Worm (Caenorhabditis elegans) whole organism, late embryonic: ENCODE measurements around the gene F59B10.2.

Experiments used
- C38D4.7 ChIP-seq: fragments of 200-800 bp; sonication (Bioruptor generic); optimal IDR thresholded peaks from 2 replicates; lab custom pipeline; 2018; ENCODE audit warnings: mild to moderate bottlenecking, missing genetic modification characterization, moderate library complexity, missing compliant biosample characterization
- ahr-1 ChIP-seq: sonication (generic microtip); optimal IDR thresholded peaks from 2 replicates; lab custom pipeline; 2016; ENCODE audit warnings: missing genetic modification characterization, missing compliant biosample characterization
- ceh-14 ChIP-seq: sonication (generic microtip); optimal IDR thresholded peaks from 2 replicates; lab custom pipeline; 2016; ENCODE audit warnings: missing genotype, missing genetic modification characterization, missing compliant biosample characterization
- ceh-19 ChIP-seq: fragments of 200-800 bp; sonication (Bioruptor generic); optimal IDR thresholded peaks from 2 replicates; lab custom pipeline; 2018; ENCODE audit warnings: mild to moderate bottlenecking, missing genetic modification characterization, missing compliant biosample characterization
- ceh-22 ChIP-seq: sonication (generic microtip); optimal IDR thresholded peaks from 2 replicates; lab custom pipeline; 2017; ENCODE audit warnings: missing biosample characterization, missing genetic modification characterization
- ceh-30 ChIP-seq: fragments of 150-350 bp; optimal IDR thresholded peaks from 2 replicates; lab custom pipeline; 2014; ENCODE audit warnings: missing biosample characterization, missing genetic modification characterization
- ceh-31 ChIP-seq: sonication (generic microtip); optimal IDR thresholded peaks from 2 replicates; lab custom pipeline; 2016; ENCODE audit warnings: missing genetic modification characterization, missing compliant biosample characterization
- ceh-34 ChIP-seq: sonication (generic microtip); optimal IDR thresholded peaks from 2 replicates; lab custom pipeline; 2016; ENCODE audit warnings: mild to moderate bottlenecking, missing genetic modification characterization, missing compliant biosample characterization
- ceh-48 ChIP-seq: sonication (generic microtip); optimal IDR thresholded peaks from 2 replicates; lab custom pipeline; 2016; ENCODE audit warnings: missing genetic modification characterization, inconsistent platforms, missing compliant biosample characterization
- ceh-6 ChIP-seq: fragments of 200-800 bp; sonication (Bioruptor generic); optimal IDR thresholded peaks from 2 replicates; lab custom pipeline; 2018; ENCODE audit warnings: mild to moderate bottlenecking, missing genetic modification characterization, missing compliant biosample characterization
- dmd-4 ChIP-seq: sonication (generic microtip); optimal IDR thresholded peaks from 2 replicates; lab custom pipeline; 2016; ENCODE audit warnings: borderline replicate concordance, missing genetic modification characterization, missing compliant biosample characterization
- ets-4 ChIP-seq: sonication (generic microtip); optimal IDR thresholded peaks from 2 replicates; lab custom pipeline; 2016; ENCODE audit warnings: missing genetic modification characterization, missing compliant biosample characterization
- eyg-1 ChIP-seq: sonication (generic microtip); optimal IDR thresholded peaks from 2 replicates; lab custom pipeline; 2016; ENCODE audit warnings: missing genotype, missing genetic modification characterization, missing compliant biosample characterization
- fax-1 ChIP-seq: sonication (generic microtip); optimal IDR thresholded peaks from 2 replicates; lab custom pipeline; 2016; ENCODE audit warnings: missing genotype, missing genetic modification characterization, missing compliant biosample characterization
- fkh-10 ChIP-seq: fragments of 150-350 bp; optimal IDR thresholded peaks from 2 replicates; lab custom pipeline; 2014; ENCODE audit warnings: missing biosample characterization, missing genetic modification reagents, missing genetic modification characterization
- gmeb-2 ChIP-seq: sonication (generic microtip); optimal IDR thresholded peaks from 2 replicates; lab custom pipeline; 2016; ENCODE audit warnings: missing genetic modification characterization, inconsistent platforms, missing compliant biosample characterization
- hlh-15 ChIP-seq: sonication (generic microtip); optimal IDR thresholded peaks from 2 replicates; lab custom pipeline; 2016; ENCODE audit warnings: missing genetic modification characterization, missing compliant biosample characterization
- hlh-30 ChIP-seq: sonication (generic microtip); optimal IDR thresholded peaks from 2 replicates; lab custom pipeline; 2017; ENCODE audit warnings: antibody characterized with exemption, missing genetic modification characterization, missing compliant biosample characterization; ENCODE audit not compliant: insufficient read depth
- hlh-6 ChIP-seq: sonication (generic microtip); optimal IDR thresholded peaks from 2 replicates; lab custom pipeline; 2016; ENCODE audit warnings: missing genotype, missing genetic modification characterization, missing compliant biosample characterization
- hlh-8 ChIP-seq: sonication (generic microtip); optimal IDR thresholded peaks from 2 replicates; lab custom pipeline; 2016; ENCODE audit warnings: missing genotype, missing genetic modification characterization, missing compliant biosample characterization
- lim-6 ChIP-seq: sonication (generic microtip); optimal IDR thresholded peaks from 2 replicates; lab custom pipeline; 2016; ENCODE audit warnings: missing genetic modification characterization, missing compliant biosample characterization
- mec-3 ChIP-seq: sonication (generic microtip); optimal IDR thresholded peaks from 2 replicates; lab custom pipeline; 2016; ENCODE audit warnings: borderline replicate concordance, missing genetic modification characterization, missing compliant biosample characterization
- nhr-11 ChIP-seq: fragments of 150-350 bp; optimal IDR thresholded peaks from 2 replicates; lab custom pipeline; 2014; ENCODE audit warnings: missing biosample characterization, missing genetic modification characterization
- nhr-232 ChIP-seq: sonication (generic microtip); optimal IDR thresholded peaks from 2 replicates; lab custom pipeline; 2016; ENCODE audit warnings: missing genetic modification characterization, missing compliant biosample characterization
- npax-4 ChIP-seq: sonication (generic microtip); optimal IDR thresholded peaks from 2 replicates; lab custom pipeline; 2016; ENCODE audit warnings: missing genetic modification characterization, missing compliant biosample characterization
- odd-2 ChIP-seq: sonication (generic microtip); optimal IDR thresholded peaks from 2 replicates; lab custom pipeline; 2017; ENCODE audit warnings: antibody characterized with exemption, mild to moderate bottlenecking, missing genetic modification characterization, missing compliant biosample characterization
- pat-9 ChIP-seq: fragments of 200-800 bp; sonication (Bioruptor generic); optimal IDR thresholded peaks from 2 replicates; lab custom pipeline; 2018; ENCODE audit warnings: mild to moderate bottlenecking, missing genetic modification characterization, moderate library complexity, missing compliant biosample characterization
- pha-4 ChIP-seq: fragments of 150-350 bp; optimal IDR thresholded peaks from 2 replicates; lab custom pipeline; 2018; ENCODE audit warnings: missing biosample characterization, missing genetic modification reagents, missing genetic modification characterization
- rnt-1 ChIP-seq: sonication (generic microtip); optimal IDR thresholded peaks from 2 replicates; lab custom pipeline; 2016; ENCODE audit warnings: missing genetic modification characterization, missing compliant biosample characterization
- sdc-2 ChIP-seq: sonication (generic microtip); optimal IDR thresholded peaks from 2 replicates; lab custom pipeline; 2016; ENCODE audit warnings: missing genotype, missing genetic modification characterization, missing compliant biosample characterization
- sox-2 ChIP-seq: fragments of 200-800 bp; sonication (Bioruptor generic); IDR thresholded peaks from 2 replicates; pipeline ENCODE4 v1.3.6; 2022; ENCODE audit warnings: missing genetic modification reagents, missing genetic modification characterization, missing compliant biosample characterization
- sox-4 ChIP-seq: sonication (generic microtip); optimal IDR thresholded peaks from 2 replicates; lab custom pipeline; 2017; ENCODE audit warnings: mild to moderate bottlenecking, missing genetic modification characterization, inconsistent platforms, missing compliant biosample characterization
- tbx-7 ChIP-seq: sonication (generic microtip); optimal IDR thresholded peaks from 2 replicates; lab custom pipeline; 2016; ENCODE audit warnings: missing genotype, missing genetic modification characterization, missing compliant biosample characterization
- unc-55 ChIP-seq: sonication (generic microtip); optimal IDR thresholded peaks from 2 replicates; lab custom pipeline; 2017; ENCODE audit warnings: missing biosample characterization, missing genetic modification reagents, missing genetic modification characterization
- unc-86 ChIP-seq: sonication (generic microtip); optimal IDR thresholded peaks from 2 replicates; lab custom pipeline; 2016; ENCODE audit warnings: missing genetic modification characterization, missing compliant biosample characterization
- zip-5 ChIP-seq: sonication (generic microtip); optimal IDR thresholded peaks from 2 replicates; lab custom pipeline; 2016; ENCODE audit warnings: missing genetic modification characterization, missing compliant biosample characterization
- ztf-16 ChIP-seq: sonication (generic microtip); optimal IDR thresholded peaks from 2 replicates; lab custom pipeline; 2017; ENCODE audit warnings: missing genetic modification characterization, missing compliant biosample characterization

Gene F59B10.2

ce11 chrII:10483860-10484259, 25.8 kb downstream of the F59B10.2 start:
- TF ChIP-seq nhr-11 (no peak), ceh-22 (tag; lab: Kevin White, UChicago) (no peak)
- TF ChIP-seq, all 69 proteins: peak for 0

ce11 chrII:10482899-10483298, 26.7 kb downstream of the F59B10.2 start:
- no peak for TF ChIP-seq ceh-6
- TF ChIP-seq npax-4 (tag; lab: Kevin White, UChicago), result no peak
- no peak for TF ChIP-seq pat-9 (tag; lab: Kevin White, UChicago)
- no peak for TF ChIP-seq tbx-7 (tag; lab: Kevin White, UChicago)
- TF ChIP-seq dmd-4 (tag; lab: Kevin White, UChicago), result no peak
- no peak for TF ChIP-seq gmeb-2 (tag; lab: Kevin White, UChicago)
- TF ChIP-seq ceh-30 (tag; lab: Kevin White, UChicago), result no peak
- no peak for TF ChIP-seq hlh-30 (tag; lab: Kevin White, UChicago)
- TF ChIP-seq C38D4.7 (GFP tag; lab: Kevin White, UChicago), result no peak
- no peak for TF ChIP-seq mec-3 (tag; lab: Kevin White, UChicago)

- no peak for TF ChIP-seq unc-86
- TF ChIP-seq odd-2, result no peak
- TF ChIP-seq ceh-31 (tag; lab: Kevin White, UChicago), result no peak
- no peak for TF ChIP-seq hlh-30 (tag; lab: Kevin White, UChicago)
- TF ChIP-seq fax-1 (tag; lab: Kevin White, UChicago), result no peak
- TF ChIP-seq zip-5 (tag; lab: Kevin White, UChicago), result no peak
- no peak for TF ChIP-seq ztf-16 (tag; lab: Kevin White, UChicago)
- TF ChIP-seq ceh-14 (tag; lab: Kevin White, UChicago), result no peak
- TF ChIP-seq eyg-1 (tag; lab: Kevin White, UChicago), result no peak
- TF ChIP-seq unc-55, result no peak
- no peak for TF ChIP-seq hlh-8
- TF ChIP-seq pha-4 (tag; lab: Kevin White, UChicago), result no peak
- no peak for TF ChIP-seq ets-4 (tag; lab: Kevin White, UChicago)
- no peak for TF ChIP-seq dmd-4 (tag; lab: Kevin White, UChicago)
Measured at ce11 chrII:10481824-10482556, 27.7 kb downstream of the F59B10.2 start, which contains the start of the genes clec-60 and ZK666.11. clec-60 (minus strand) TSS chrII:10481874. ZK666.11 (plus strand) TSS chrII:10482522.

DNA sequence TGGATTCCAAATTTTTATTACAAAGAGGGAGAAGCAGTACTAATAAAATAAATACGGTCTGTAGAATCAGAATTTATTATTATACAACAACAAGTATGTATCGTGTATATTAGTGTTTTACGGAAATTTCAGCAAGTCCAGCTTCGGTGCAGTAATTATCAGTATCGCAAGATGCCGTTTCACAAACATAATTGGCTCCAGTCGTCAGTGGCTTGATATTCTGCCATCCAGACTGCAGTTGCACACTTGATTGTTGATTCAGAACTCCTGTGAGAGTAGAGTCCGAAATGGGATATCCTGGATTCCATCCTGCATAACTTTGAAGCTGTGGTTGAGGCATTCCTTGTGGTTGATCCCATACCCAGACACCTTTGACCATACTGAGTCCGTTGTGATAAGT, 29.6 kb downstream of the F59B10.2 start:
- TF ChIP-seq ztf-16 (tag; lab: Kevin White, UChicago) (no peak), fax-1 (tag; lab: Kevin White, UChicago) (no peak), npax-4 (tag; lab: Kevin White, UChicago) (no peak), ets-4 (tag; lab: Kevin White, UChicago) (no peak), sox-4 (no peak), ceh-30 (tag; lab: Kevin White, UChicago) (no peak), mec-3 (tag; lab: Kevin White, UChicago) (no peak), rnt-1 (tag; lab: Kevin White, UChicago) (no peak), fkh-10 (GFP tag; lab: Kevin White, UChicago) (no peak), pat-9 (tag; lab: Kevin White, UChicago) (no peak), eyg-1 (tag; lab: Kevin White, UChicago) (no peak)

DNA sequence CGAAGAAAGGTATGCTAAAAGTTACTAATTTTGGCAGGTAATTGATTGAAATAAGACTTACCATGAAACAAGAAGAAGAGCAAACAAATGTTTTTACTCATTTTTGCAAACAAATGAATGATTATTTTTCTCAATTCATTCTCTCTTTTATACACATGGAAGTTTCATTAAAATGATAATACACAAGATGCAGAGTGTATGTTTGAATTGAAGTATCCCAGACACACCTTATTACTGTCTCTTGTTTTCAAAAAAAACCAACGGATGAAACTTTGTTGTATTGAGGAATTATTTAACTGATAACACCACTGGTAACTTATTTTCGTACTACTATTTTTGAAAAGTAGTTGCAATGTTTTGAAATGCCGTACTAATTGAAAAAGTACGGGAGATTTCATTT, 30.3 kb downstream of the F59B10.2 start, which contains the start of gene clec-59:
TSS of gene clec-59 (minus strand) at position 101 of the 400 bp plus-strand sequence.
- no peak for TF ChIP-seq lim-6 (tag; lab: Kevin White, UChicago)
- no peak for TF ChIP-seq sdc-2 (tag; lab: Kevin White, UChicago)
- TF ChIP-seq ceh-34 (tag; lab: Kevin White, UChicago), result no peak
- no peak for TF ChIP-seq fax-1 (tag; lab: Kevin White, UChicago)
- TF ChIP-seq hlh-15 (tag; lab: Kevin White, UChicago), result no peak
- no peak for TF ChIP-seq dmd-4 (tag; lab: Kevin White, UChicago)
- TF ChIP-seq sox-2 (GFP tag; lab: Robert Waterston, UW), result no peak
- no peak for TF ChIP-seq ets-4 (tag; lab: Kevin White, UChicago)
- TF ChIP-seq ceh-30 (tag; lab: Kevin White, UChicago), result no peak
- no peak for TF ChIP-seq ceh-31 (tag; lab: Kevin White, UChicago)
- no peak for TF ChIP-seq nhr-232 (tag; lab: Kevin White, UChicago)
- TF ChIP-seq ceh-48 (tag; lab: Kevin White, UChicago), result no peak
- TF ChIP-seq ahr-1 (tag; lab: Kevin White, UChicago), result no peak
- TF ChIP-seq nhr-11, result no peak
- TF ChIP-seq hlh-6 (tag; lab: Kevin White, UChicago), result no peak
- TF ChIP-seq tbx-7 (tag; lab: Kevin White, UChicago), result no peak
- no peak for TF ChIP-seq ceh-19 (GFP tag; lab: Kevin White, UChicago)
- TF ChIP-seq, all 69 proteins: peak for 0
